Fruit fly (Drosophila melanogaster): ENCODE results near the gene NELF-B.

DNA sequence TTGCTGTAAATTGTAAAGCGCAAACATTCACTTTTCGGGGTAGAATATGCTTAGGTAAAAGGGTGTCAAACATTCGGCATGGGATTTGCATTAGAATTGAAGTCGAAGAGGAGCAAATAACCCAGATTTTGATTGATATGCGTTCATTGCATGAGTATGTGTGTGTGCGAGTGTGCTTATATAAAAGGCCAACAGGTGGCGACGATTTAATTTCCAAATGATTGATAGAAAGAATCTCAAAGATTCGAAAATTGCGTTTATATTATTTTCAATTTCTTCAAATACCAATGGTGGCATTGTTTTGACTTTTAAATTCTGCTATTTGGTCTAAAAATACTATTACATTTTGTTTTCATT, 24.3 kb downstream of the NELF-B start:
- TF ChIP-seq Lpt (GFP tag; optimal IDR thresholded peaks at IDR 0.05) (no peak), CG11902 (GFP tag; optimal IDR thresholded peaks at IDR 0.05) (no peak), CG11294 (GFP tag; IDR thresholded peaks at IDR 0.05) (no peak), CG7368 (GFP tag; optimal IDR thresholded peaks at IDR 0.05) (no peak)

Measured in whole organism, prepupa.